Worm (Caenorhabditis elegans): ENCODE data around the gene R05A10.2.

DNA sequence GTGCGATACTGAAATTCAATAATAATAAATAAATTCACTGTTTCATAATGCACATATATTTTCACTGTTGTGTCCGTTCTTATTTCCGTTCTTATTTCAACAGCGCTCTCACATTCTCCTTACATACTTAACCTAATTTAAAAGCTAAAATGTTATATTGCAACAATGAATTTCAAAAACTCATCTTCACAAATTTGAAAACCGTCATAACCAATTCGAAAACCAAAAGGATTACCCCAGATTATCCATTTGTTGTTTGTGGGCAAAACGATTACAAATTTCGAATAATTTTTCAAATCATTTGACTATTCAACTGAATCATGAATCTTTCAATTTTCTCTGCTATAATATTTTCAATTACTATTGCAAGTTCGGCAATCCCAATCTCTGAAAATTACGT, 4.9 kb upstream of the R05A10.2 start, which contains the start of gene R05A10.4:
- TF ChIP-seq snpc-4 (tag; optimal IDR thresholded peaks at IDR 0.05) (no peak), fos-1 (tag; optimal IDR thresholded peaks at IDR 0.05) (no peak), lin-39 (tag; optimal IDR thresholded peaks at IDR 0.05) (no peak), mab-5 (tag; optimal IDR thresholded peaks at IDR 0.05) (no peak), nhr-77 (tag; optimal IDR thresholded peaks at IDR 0.05) (no peak), aly-2 (tag; optimal IDR thresholded peaks at IDR 0.05) (no peak)

Data from whole organism, L2 larva.